Fruit fly (Drosophila melanogaster): Measurements from ENCODE around the gene mRpL37.

DNA sequence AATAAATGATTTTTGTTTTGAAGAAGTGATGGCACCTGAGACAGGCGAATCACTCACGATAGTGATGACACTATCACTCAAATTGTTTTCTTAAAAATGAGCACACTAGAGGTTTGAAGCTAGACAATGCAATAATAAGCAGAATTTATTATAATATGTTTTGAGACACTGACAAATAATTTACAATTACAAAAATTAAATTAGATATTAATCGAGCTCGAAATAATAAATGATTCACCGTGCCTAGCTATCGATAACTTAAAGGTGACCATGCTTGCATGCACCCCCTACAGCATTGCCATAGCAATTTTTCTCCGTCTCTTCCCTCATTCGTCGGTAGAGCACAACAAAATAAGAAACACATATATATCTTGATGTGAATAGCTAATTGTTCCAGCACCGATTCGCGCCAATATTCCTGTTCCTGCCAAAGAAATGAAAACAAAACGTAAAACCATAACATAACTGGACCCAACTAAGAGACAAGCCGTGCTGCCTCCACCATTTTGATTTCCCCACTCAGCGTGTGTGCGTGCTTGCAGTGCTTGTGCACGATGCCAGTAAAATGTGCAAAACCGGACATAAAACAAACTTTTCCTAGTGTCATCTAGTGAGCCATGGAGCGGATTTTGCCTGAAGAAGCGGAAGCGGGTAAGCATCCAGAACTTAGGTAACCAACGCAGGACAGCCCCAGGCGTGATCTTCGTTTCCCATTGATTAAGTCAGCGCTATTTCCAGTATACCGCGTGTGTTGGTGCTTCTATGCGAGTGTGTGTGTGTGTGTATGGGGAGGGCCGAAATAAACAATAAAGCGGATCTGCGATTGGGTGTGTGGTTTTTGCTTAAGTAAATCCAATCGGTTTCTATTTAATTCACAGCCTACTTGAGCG is 22.7 kb downstream of the mRpL37 start, which contains the start of the genes MED7 and Cap-H2:
- TF ChIP-seq psq (optimal IDR thresholded peaks at IDR 0.05) = peak; percentile 6
- no peak for TF ChIP-seq pan (optimal IDR thresholded peaks at IDR 0.05)
- TF ChIP-seq CG8478 (optimal IDR thresholded peaks at IDR 0.05) = no peak
- TF ChIP-seq EcR (GFP tag; optimal IDR thresholded peaks at IDR 0.05) = no peak

All from whole organism.